Worm (Caenorhabditis elegans): ENCODE data around the gene glb-23.

- TF ChIP-seq snpc-4 (tag; optimal IDR thresholded peaks at IDR 0.05) = no peak
- no peak for TF ChIP-seq nhr-77 (tag; optimal IDR thresholded peaks at IDR 0.05)
- TF ChIP-seq lsy-12 (tag; optimal IDR thresholded peaks at IDR 0.05) = no peak
- TF ChIP-seq fkh-10 (GFP tag; optimal IDR thresholded peaks at IDR 0.05) = no peak
- TF ChIP-seq zag-1 (tag; optimal IDR thresholded peaks at IDR 0.05) = no peak
- TF ChIP-seq elt-3 (tag; optimal IDR thresholded peaks at IDR 0.05) = no peak
- TF ChIP-seq nhr-28 (tag; optimal IDR thresholded peaks at IDR 0.05) = no peak
- no peak for TF ChIP-seq R02D3.7 (tag; optimal IDR thresholded peaks at IDR 0.05)
- TF ChIP-seq lin-39 (tag; optimal IDR thresholded peaks at IDR 0.05) = no peak
- no peak for TF ChIP-seq ama-1 (optimal IDR thresholded peaks at IDR 0.05)
- no peak for TF ChIP-seq nhr-237 (tag; optimal IDR thresholded peaks at IDR 0.05)
- no peak for TF ChIP-seq egl-27 (tag; optimal IDR thresholded peaks at IDR 0.05)
These were observed 42.4 kb downstream of the glb-23 start, which contains the start of gene str-44 for ce11 chrIV:7176887-7177286.
